Worm (Caenorhabditis elegans): ENCODE results near the gene R07A4.3.

R07A4.3 gene

ce11 chrX:10753403-10753802 is at the start of gene R07A4.3:
R07A4.3 (plus strand) TSS chrX:10753703.
- no peak for TF ChIP-seq unc-62 (GFP tag; optimal IDR thresholded peaks at IDR 0.05)

ce11 chrX:10704329-10704728 is 49.2 kb upstream of the R07A4.3 start:
- TF ChIP-seq unc-62 (GFP tag; optimal IDR thresholded peaks at IDR 0.05): no peak

- no peak for TF ChIP-seq unc-62 (GFP tag; optimal IDR thresholded peaks at IDR 0.05)
Observed at ce11 chrX:10711769-10712168, 41.7 kb upstream of the R07A4.3 start, which contains the start of gene rhgf-1. rhgf-1 (minus strand) TSS chrX:10711869.

ce11 chrX:10717019-10717418 is 36.5 kb upstream of the R07A4.3 start, which contains the start of gene T01C1.4:
T01C1.4 (minus strand) TSS chrX:10717119.
- TF ChIP-seq unc-62 (GFP tag; optimal IDR thresholded peaks at IDR 0.05): no peak

ce11 chrX:10721954-10722353 is 31.5 kb upstream of the R07A4.3 start, which contains the start of gene mbr-1:
mbr-1 (minus strand) TSS chrX:10722054.
- TF ChIP-seq unc-62 (GFP tag; optimal IDR thresholded peaks at IDR 0.05): no peak

ce11 chrX:10727696-10728095 is 25.8 kb upstream of the R07A4.3 start:
- no peak for TF ChIP-seq unc-62 (GFP tag; optimal IDR thresholded peaks at IDR 0.05)

ce11 chrX:10731837-10732236 is 21.7 kb upstream of the R07A4.3 start:
- TF ChIP-seq unc-62 (GFP tag; optimal IDR thresholded peaks at IDR 0.05): no peak

- no peak for TF ChIP-seq unc-62 (GFP tag; optimal IDR thresholded peaks at IDR 0.05)
Observed at ce11 chrX:10734026-10734425, 19.5 kb upstream of the R07A4.3 start, which contains the start of gene egl-36. egl-36 (plus strand) TSS chrX:10734326.

- TF ChIP-seq unc-62 (GFP tag; optimal IDR thresholded peaks at IDR 0.05): no peak
Observed at ce11 chrX:10746388-10746787, 7.1 kb upstream of the R07A4.3 start, which contains the start of gene R07A4.2. R07A4.2 (minus strand) TSS chrX:10746488.

ce11 chrX:10748145-10748544 is 5.4 kb upstream of the R07A4.3 start:
- no peak for TF ChIP-seq unc-62 (GFP tag; optimal IDR thresholded peaks at IDR 0.05)

ce11 chrX:10754532-10754931 is 1.0 kb downstream of the R07A4.3 start:
- TF ChIP-seq unc-62 (GFP tag; optimal IDR thresholded peaks at IDR 0.05): no peak

ce11 chrX:10756185-10756584 is 2.7 kb downstream of the R07A4.3 start:
- no peak for TF ChIP-seq unc-62 (GFP tag; optimal IDR thresholded peaks at IDR 0.05)

- no peak for TF ChIP-seq unc-62 (GFP tag; optimal IDR thresholded peaks at IDR 0.05)
Observed at ce11 chrX:10757608-10758007, 4.1 kb downstream of the R07A4.3 start, which contains the start of gene R07A4.4. R07A4.4 (minus strand) TSS chrX:10757708.

- TF ChIP-seq unc-62 (GFP tag; optimal IDR thresholded peaks at IDR 0.05): no peak
Observed at ce11 chrX:10758453-10758852, 5.0 kb downstream of the R07A4.3 start.

ce11 chrX:10760958-10761357 is 7.5 kb downstream of the R07A4.3 start:
- no peak for TF ChIP-seq unc-62 (GFP tag; optimal IDR thresholded peaks at IDR 0.05)

- no peak for TF ChIP-seq unc-62 (GFP tag; optimal IDR thresholded peaks at IDR 0.05)
Observed at ce11 chrX:10763383-10763782, 9.9 kb downstream of the R07A4.3 start.

ce11 chrX:10766123-10766622 is 12.7 kb downstream of the R07A4.3 start:
- no peak for TF ChIP-seq unc-62 (GFP tag; optimal IDR thresholded peaks at IDR 0.05)
